Worm (Caenorhabditis elegans): Measurements from ENCODE around the gene rskd-1.

rskd-1 gene

ce11 chrV:12244980-12245742, 43.3 kb downstream of the rskd-1 start, which contains the start of the genes T04H1.13, slfl-5 and rad-50:
TSS of gene T04H1.13 (minus strand) at chrV:12245030.
TSS of gene slfl-5 (minus strand) at chrV:12245044.
TSS of gene rad-50 (plus strand) at chrV:12245646.
- no peak for TF ChIP-seq him-1 (tag; optimal IDR thresholded peaks at IDR 0.05)
- no peak for TF ChIP-seq W03F9.2 (tag; optimal IDR thresholded peaks at IDR 0.05)
- TF ChIP-seq dao-5 (tag; optimal IDR thresholded peaks at IDR 0.05): no peak

DNA sequence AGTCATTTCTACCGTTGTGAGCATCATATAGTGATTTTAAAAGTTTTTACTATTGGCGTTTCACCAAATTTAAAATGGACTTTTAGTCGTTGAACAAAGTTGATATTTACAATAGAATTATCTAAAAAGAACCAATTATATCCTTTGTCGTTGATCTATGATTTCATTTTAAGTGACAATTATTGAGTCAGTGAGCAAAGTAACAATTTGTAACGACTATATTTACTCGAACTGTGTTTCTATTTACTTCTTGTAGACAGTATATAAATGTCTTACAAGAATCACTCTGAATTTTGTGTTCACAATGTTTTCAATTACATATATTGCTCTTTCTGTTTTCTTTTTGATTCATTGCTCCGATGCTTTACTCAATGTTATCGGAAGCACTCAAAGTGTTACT, 47.3 kb downstream of the rskd-1 start, which contains the start of gene ttr-22:
ttr-22 (plus strand) TSS at position 301 of the 400 bp plus-strand sequence.
- TF ChIP-seq dao-5 (tag; optimal IDR thresholded peaks at IDR 0.05) (no peak), W03F9.2 (tag; optimal IDR thresholded peaks at IDR 0.05) (no peak), him-1 (tag; optimal IDR thresholded peaks at IDR 0.05) (no peak)

- no peak for TF ChIP-seq him-1 (tag; optimal IDR thresholded peaks at IDR 0.05)
- no peak for TF ChIP-seq dao-5 (tag; optimal IDR thresholded peaks at IDR 0.05)
- TF ChIP-seq W03F9.2 (tag; optimal IDR thresholded peaks at IDR 0.05): no peak
Measured at ce11 chrV:12235502-12235901, 52.9 kb downstream of the rskd-1 start.

ce11 chrV:12234293-12235004, 54.0 kb downstream of the rskd-1 start, which contains the start of gene myo-3:
TSS of gene myo-3 (minus strand) at chrV:12234343.
- no peak for TF ChIP-seq him-1 (tag; optimal IDR thresholded peaks at IDR 0.05)
- no peak for TF ChIP-seq dao-5 (tag; optimal IDR thresholded peaks at IDR 0.05)
- no peak for TF ChIP-seq W03F9.2 (tag; optimal IDR thresholded peaks at IDR 0.05)

Data from whole organism, L4/young adult.